Fruit fly (Drosophila melanogaster) whole organism, embryonic: ENCODE data around the gene Upf2.

Experiments
- B-H2 ChIP-seq: fragments of 200-800 bp; sonication (Bioruptor generic); optimal IDR thresholded peaks from 2 replicates; lab custom pipeline; 2018; ENCODE audit warnings: missing biosample characterization, mild to moderate bottlenecking, missing genetic modification characterization
- Bgb ChIP-seq: fragments of 200-800 bp; sonication (Bioruptor generic); IDR thresholded peaks from 2 replicates; pipeline ENCODE4 v1.3.6; 2022; ENCODE audit warnings: missing biosample characterization, missing genetic modification characterization; ENCODE audit not compliant: partially characterized antibody
- Bteb2 ChIP-seq: fragments of 200-800 bp; sonication (Bioruptor generic); optimal IDR thresholded peaks from 2 replicates; lab custom pipeline; 2016; ENCODE audit warnings: missing biosample characterization, missing genetic modification characterization
- CG10565 ChIP-seq: fragments of 200-800 bp; sonication (Bioruptor generic); optimal IDR thresholded peaks from 3 replicates; lab custom pipeline; 2016; ENCODE audit warnings: missing biosample characterization, mild to moderate bottlenecking, missing genetic modification characterization
- CG10959 ChIP-seq: fragments of 200-800 bp; sonication (Bioruptor generic); IDR thresholded peaks from 2 replicates; pipeline ENCODE4 v1.3.6; 2022; ENCODE audit warnings: missing biosample characterization, missing genetic modification characterization
- CG12299 ChIP-seq: fragments of 200-800 bp; sonication (Bioruptor generic); optimal IDR thresholded peaks from 2 replicates; lab custom pipeline; 2018; ENCODE audit warnings: missing biosample characterization, mild to moderate bottlenecking, missing genetic modification characterization
- CG14710 ChIP-seq: fragments of 200-800 bp; sonication (Bioruptor generic); optimal IDR thresholded peaks from 3 replicates; lab custom pipeline; 2019; ENCODE audit warnings: missing biosample characterization, mild to moderate bottlenecking, missing genetic modification characterization, moderate library complexity
- CG16813 ChIP-seq: fragments of 200-800 bp; sonication (Bioruptor generic); IDR thresholded peaks from 3 replicates; pipeline ENCODE4 v1.3.6; 2022; ENCODE audit warnings: missing biosample characterization, missing genetic modification characterization; ENCODE audit not compliant: partially characterized antibody
- CG17802 ChIP-seq: fragments of 200-800 bp; sonication (Bioruptor generic); optimal IDR thresholded peaks from 2 replicates; lab custom pipeline; 2018; ENCODE audit warnings: missing biosample characterization, mild to moderate bottlenecking, missing genetic modification characterization, moderate library complexity
- CG17829 ChIP-seq: fragments of 200-800 bp; optimal IDR thresholded peaks from 2 replicates; lab custom pipeline; 2019; ENCODE audit warnings: missing biosample characterization, mild to moderate bottlenecking, missing genetic modification characterization, moderate library complexity
- CG18011 ChIP-seq: fragments of 200-800 bp; sonication (Bioruptor generic); optimal IDR thresholded peaks from 2 replicates; lab custom pipeline; 2017; ENCODE audit warnings: missing biosample characterization, missing genetic modification characterization, mild to moderate bottlenecking, moderate library complexity, missing genotype
- CG1832 ChIP-seq: fragments of 200-800 bp; sonication (Bioruptor generic); optimal IDR thresholded peaks from 2 replicates; lab custom pipeline; 2017; ENCODE audit warnings: missing biosample characterization, mild to moderate bottlenecking, missing genetic modification characterization, inconsistent platforms
- CG4282 ChIP-seq: fragments of 200-800 bp; sonication (Bioruptor generic); optimal IDR thresholded peaks from 2 replicates; lab custom pipeline; 2016; ENCODE audit warnings: missing biosample characterization, missing genetic modification characterization
- CG4328 ChIP-seq: fragments of 200-800 bp; sonication (Bioruptor generic); optimal IDR thresholded peaks from 3 replicates; lab custom pipeline; 2017; ENCODE audit warnings: missing biosample characterization, missing genetic modification reagents, missing genetic modification characterization
- CG4360 ChIP-seq: fragments of 200-800 bp; sonication (Bioruptor generic); IDR thresholded peaks from 2 replicates; pipeline ENCODE4 v1.3.6; 2022; ENCODE audit warnings: missing biosample characterization, missing genetic modification characterization
- CG4404 ChIP-seq: fragments of 200-800 bp; sonication (Bioruptor generic); IDR thresholded peaks from 2 replicates; pipeline ENCODE4 v1.3.6; 2022; ENCODE audit warnings: missing biosample characterization, missing genetic modification characterization
- CG4707 ChIP-seq: fragments of 200-800 bp; sonication (Bioruptor generic); optimal IDR thresholded peaks from 2 replicates; lab custom pipeline; 2018; ENCODE audit warnings: missing biosample characterization, mild to moderate bottlenecking, missing genetic modification characterization, moderate library complexity
- CG7556 ChIP-seq: fragments of 200-800 bp; sonication (Bioruptor generic); optimal IDR thresholded peaks from 2 replicates; lab custom pipeline; 2017; ENCODE audit warnings: missing biosample characterization, mild to moderate bottlenecking, missing genetic modification characterization
- CG8388 ChIP-seq: fragments of 200-800 bp; sonication (Bioruptor generic); optimal IDR thresholded peaks from 2 replicates; lab custom pipeline; 2019; ENCODE audit warnings: missing biosample characterization, mild to moderate bottlenecking, missing genetic modification characterization, moderate library complexity
- CTCF ChIP-seq: fragments of 200-800 bp; sonication (Bioruptor generic); optimal IDR thresholded peaks from 2 replicates; lab custom pipeline; 2017; ENCODE audit warnings: missing biosample characterization, mild to moderate bottlenecking, missing genetic modification characterization, moderate library complexity
- E2f1 ChIP-seq: fragments of 200-800 bp; sonication (Bioruptor generic); IDR thresholded peaks from 2 replicates; pipeline ENCODE4 v1.3.6; 2022; ENCODE audit warnings: missing biosample characterization, missing genetic modification characterization
- Eip74EF ChIP-seq, 2 experiments: fragments of 200-800 bp in 1 of 2; fragments of >200 bp in 1 of 2; sonication (Bioruptor generic) in 1 of 2; optimal IDR thresholded peaks; 2 replicates each; lab custom pipeline; 2017 to 2019; ENCODE audit warnings: missing biosample characterization in 2 of 2, missing genetic modification characterization in 2 of 2, mild to moderate bottlenecking in 1 of 2, moderate library complexity in 1 of 2
- Elba2 ChIP-seq: fragments of 200-800 bp; sonication (Bioruptor generic); optimal IDR thresholded peaks from 3 replicates; lab custom pipeline; 2016; ENCODE audit warnings: missing biosample characterization, missing genetic modification characterization
- GATAe ChIP-seq: fragments of 200-800 bp; sonication (Bioruptor generic); conservative IDR thresholded peaks from 2 replicates; pipeline ENCODE4 v1.3.6; 2022; ENCODE audit warnings: missing biosample characterization, missing genetic modification characterization
- HLHmδ ChIP-seq: fragments of 200-800 bp; sonication (Bioruptor generic); optimal IDR thresholded peaks from 2 replicates; lab custom pipeline; 2018; ENCODE audit warnings: missing biosample characterization, mild to moderate bottlenecking, missing genetic modification characterization, moderate library complexity
- HmgZ ChIP-seq: fragments of 200-800 bp; sonication (Bioruptor generic); optimal IDR thresholded peaks from 2 replicates; lab custom pipeline; 2018; ENCODE audit warnings: missing biosample characterization, mild to moderate bottlenecking, missing genetic modification characterization
- Lhr ChIP-seq: fragments of 200-800 bp; sonication (Bioruptor generic); optimal IDR thresholded peaks from 3 replicates; lab custom pipeline; 2017; ENCODE audit warnings: mild to moderate bottlenecking, missing biosample characterization, missing genetic modification reagents, missing genetic modification characterization
- Pdp1 ChIP-seq, 2 experiments: fragments of 200-800 bp; sonication (Bioruptor generic); optimal IDR thresholded peaks; 3 replicates each; lab custom pipeline; 2016; ENCODE audit warnings: missing biosample characterization in 2 of 2, missing genetic modification characterization in 2 of 2, mild to moderate bottlenecking in 1 of 2, moderate library complexity in 1 of 2
- Ptx1 ChIP-seq: fragments of 200-800 bp; sonication (Bioruptor generic); IDR thresholded peaks from 2 replicates; pipeline ENCODE4 v1.3.6; 2022; ENCODE audit warnings: missing biosample characterization, missing genetic modification characterization
- Taf1 ChIP-seq: fragments of 200-800 bp; sonication (Bioruptor generic); IDR thresholded peaks from 2 replicates; pipeline ENCODE4 v1.3.6; 2022; ENCODE audit warnings: missing biosample characterization, missing genetic modification characterization
- ap ChIP-seq: fragments of 200-800 bp; sonication (Bioruptor generic); IDR thresholded peaks from 2 replicates; pipeline ENCODE4 v1.3.6; 2022; ENCODE audit warnings: missing biosample characterization, missing genetic modification characterization
- btn ChIP-seq: fragments of 200-800 bp; sonication (Bioruptor generic); optimal IDR thresholded peaks from 2 replicates; lab custom pipeline; 2016; ENCODE audit warnings: missing biosample characterization, missing genetic modification characterization
- cas ChIP-seq: fragments of 200-800 bp; sonication (Bioruptor generic); IDR thresholded peaks from 2 replicates; pipeline ENCODE4 v1.3.6; 2022; ENCODE audit warnings: missing biosample characterization, missing genetic modification characterization
- chm ChIP-seq: fragments of 200-800 bp; sonication (Bioruptor generic); IDR thresholded peaks from 2 replicates; pipeline ENCODE4 v1.3.6; 2022; ENCODE audit warnings: missing biosample characterization, missing genetic modification characterization
- croc ChIP-seq: fragments of 200-800 bp; sonication (Bioruptor generic); conservative IDR thresholded peaks from 3 replicates; pipeline ENCODE4 v1.3.6; 2022; ENCODE audit warnings: missing biosample characterization, missing genetic modification characterization
- crp ChIP-seq, 2 experiments: fragments of 200-800 bp; sonication (Bioruptor generic); optimal IDR thresholded peaks; 2 replicates in 1 of 2; 3 replicates in 1 of 2; lab custom pipeline; 2017; ENCODE audit warnings: missing biosample characterization in 2 of 2, missing genetic modification characterization in 2 of 2, mild to moderate bottlenecking in 1 of 2, moderate library complexity in 1 of 2
- dan ChIP-seq: fragments of 200-800 bp; sonication (Bioruptor generic); IDR thresholded peaks from 2 replicates; pipeline ENCODE4 v1.3.6; 2022; ENCODE audit warnings: missing biosample characterization, missing genetic modification characterization
- dysf ChIP-seq: fragments of 200-800 bp; sonication (Bioruptor generic); IDR thresholded peaks from 3 replicates; pipeline ENCODE4 v1.3.6; 2022; ENCODE audit warnings: missing biosample characterization, missing genetic modification characterization
- emc ChIP-seq: fragments of 200-800 bp; sonication (Bioruptor generic); optimal IDR thresholded peaks from 2 replicates; lab custom pipeline; 2016; ENCODE audit warnings: missing biosample characterization, missing genetic modification characterization
- eyg ChIP-seq: fragments of 200-800 bp; sonication (Bioruptor generic); optimal IDR thresholded peaks from 3 replicates; lab custom pipeline; 2016; ENCODE audit warnings: missing biosample characterization, missing genetic modification characterization
- her ChIP-seq: fragments of 200-800 bp; sonication (Bioruptor generic); optimal IDR thresholded peaks from 2 replicates; lab custom pipeline; 2016; ENCODE audit warnings: missing biosample characterization, missing genetic modification characterization
- luna ChIP-seq: fragments of 200-800 bp; sonication (Bioruptor generic); optimal IDR thresholded peaks from 2 replicates; lab custom pipeline; 2016; ENCODE audit warnings: missing biosample characterization, missing genetic modification characterization
- pan ChIP-seq, 4 experiments: fragments of >200 bp in 3 of 4; fragments of 200-800 bp in 1 of 4; sonication (Bioruptor generic) in 1 of 4; optimal IDR thresholded peaks in 3 of 4; IDR thresholded peaks in 1 of 4; 2 replicates each; pipeline versions ENCODE4 v1.3.6 to Lab custom; 2017 to 2022; ENCODE audit warnings: missing biosample characterization in 2 of 4, missing genetic modification characterization in 2 of 4, mixed read lengths in 1 of 4
- phol ChIP-seq: fragments of 200-800 bp; sonication (Bioruptor generic); optimal IDR thresholded peaks from 3 replicates; lab custom pipeline; 2018; ENCODE audit warnings: missing biosample characterization, mild to moderate bottlenecking, missing genetic modification characterization, moderate library complexity
- psq ChIP-seq: fragments of 200-800 bp; sonication (Bioruptor generic); optimal IDR thresholded peaks from 2 replicates; lab custom pipeline; 2017; ENCODE audit warnings: missing biosample characterization, missing genetic modification characterization
- pum ChIP-seq: fragments of 200-800 bp; sonication (Bioruptor generic); optimal IDR thresholded peaks from 2 replicates; lab custom pipeline; 2016; ENCODE audit warnings: missing biosample characterization, missing genetic modification characterization
- pzg ChIP-seq: fragments of 200-800 bp; sonication (Bioruptor generic); optimal IDR thresholded peaks from 3 replicates; lab custom pipeline; 2018; ENCODE audit warnings: missing biosample characterization, mild to moderate bottlenecking, missing genetic modification characterization, moderate library complexity
- ro ChIP-seq: fragments of 200-800 bp; sonication (Bioruptor generic); IDR thresholded peaks from 2 replicates; pipeline ENCODE4 v1.3.6; 2022; ENCODE audit warnings: missing biosample characterization, missing genetic modification characterization
- tup ChIP-seq: fragments of 200-800 bp; sonication (Bioruptor generic); optimal IDR thresholded peaks from 2 replicates; lab custom pipeline; 2016; ENCODE audit warnings: missing biosample characterization, mild to moderate bottlenecking, missing genetic modification characterization, moderate library complexity
- vfl ChIP-seq: fragments of 200-800 bp; sonication (Bioruptor generic); optimal IDR thresholded peaks from 2 replicates; lab custom pipeline; 2016; ENCODE audit warnings: missing biosample characterization, missing genetic modification characterization

The Upf2 gene

DNA sequence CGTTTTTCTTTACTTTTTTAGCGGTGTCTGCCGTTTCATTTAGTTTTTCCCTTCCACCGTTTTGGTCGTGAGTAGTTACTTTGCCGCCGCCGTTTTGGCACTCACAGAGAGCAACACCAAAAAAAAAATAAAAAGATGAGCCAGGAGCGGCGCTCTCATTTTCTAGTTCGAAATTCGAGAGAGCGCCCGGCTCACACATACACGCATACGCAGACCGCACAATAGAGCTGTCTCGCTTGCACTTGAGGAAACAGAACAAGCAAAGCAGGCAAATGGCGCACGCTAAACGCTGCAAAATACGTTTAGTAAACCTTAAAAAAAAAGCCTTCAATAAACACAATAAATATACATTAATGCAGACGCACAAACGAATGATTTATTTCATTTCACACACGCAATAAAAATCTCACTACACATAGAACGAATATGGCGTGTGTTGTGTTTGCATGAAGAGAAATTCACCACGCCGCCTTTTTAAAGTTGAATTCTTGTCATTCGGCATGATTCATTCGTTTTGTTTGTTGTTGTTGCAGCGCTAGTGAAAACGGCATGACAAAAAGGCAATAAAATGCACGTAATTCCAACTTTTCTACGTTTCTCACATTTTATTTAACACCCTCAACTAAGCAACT lies 18.6 kb downstream of the Upf2 start (continued):
- TF ChIP-seq CG16813 (GFP tag; lab: Robert Waterston, UW) (no peak), CG7556 (GFP tag; lab: Kevin White, UChicago) (no peak), B-H2 (peak; percentile 14), CG10565 (GFP tag; lab: Kevin White, UChicago) (no peak), Eip74EF (GFP tag; optimal IDR thresholded peaks at IDR 0.05; lab: Kevin White, UChicago) (no peak), CG4360 (GFP tag; lab: Robert Waterston, UW) (peak; percentile 63), crp (GFP tag; optimal IDR thresholded peaks at IDR 0.05; lab: Kevin White, UChicago) (no peak), CG14710 (tag; lab: Kevin White, UChicago) (no peak), Bgb (GFP tag; lab: Robert Waterston, UW) (no peak), CG8388 (no peak), CG17802 (tag; lab: Kevin White, UChicago) (no peak), her (GFP tag; lab: Kevin White, UChicago) (no peak), Elba2 (GFP tag; lab: Kevin White, UChicago) (no peak), Bteb2 (GFP tag; lab: Kevin White, UChicago) (no peak), CG18011 (GFP tag; lab: Kevin White, UChicago) (no peak), emc (GFP tag; lab: Kevin White, UChicago) (no peak), cas (GFP tag; lab: Robert Waterston, UW) (no peak), pan (optimal IDR thresholded peaks at IDR 0.05; lab: Kevin White, UChicago) (no peak), pan (GFP tag; optimal IDR thresholded peaks at IDR 0.05 in 1 of 2, IDR thresholded peaks at IDR 0.05 in 1 of 2) (no peak), psq (no peak), HmgZ (tag; lab: Kevin White, UChicago) (peak; percentile 11), ap (no peak), croc (no peak), ro (GFP tag; lab: Robert Waterston, UW) (no peak), E2f1 (GFP tag; lab: Robert Waterston, UW) (no peak), CG4707 (GFP tag; lab: Kevin White, UChicago) (no peak), pzg (GFP tag; lab: Kevin White, UChicago) (no peak), vfl (GFP tag; lab: Kevin White, UChicago) (no peak), Ptx1 (no peak), chm (0 out of 2 replicates have a peak, but pooled peaks have one; percentile 23), HLHmδ (GFP tag; lab: Kevin White, UChicago) (peak; percentile 42), CG17829 (no peak), tup (GFP tag; lab: Kevin White, UChicago) (no peak), CTCF (GFP tag; lab: Kevin White, UChicago) (no peak), dysf (GFP tag; lab: Robert Waterston, UW) (no peak), CG1832 (GFP tag; lab: Kevin White, UChicago) (peak; percentile 58), GATAe (GFP tag; lab: Robert Waterston, UW) (no peak), Lhr (no peak), CG12299 (no peak), btn (GFP tag; lab: Kevin White, UChicago) (no peak), CG4282 (GFP tag; lab: Kevin White, UChicago) (no peak), CG4404 (GFP tag; lab: Robert Waterston, UW) (no peak), Pdp1 (GFP tag; optimal IDR thresholded peaks at IDR 0.05; lab: Kevin White, UChicago) (no peak), CG10959 (GFP tag; lab: Robert Waterston, UW) (no peak), dan (GFP tag; lab: Robert Waterston, UW) (no peak), pum (GFP tag; lab: Kevin White, UChicago) (no peak), Taf1 (GFP tag; lab: Robert Waterston, UW) (no peak), phol (tag; lab: Kevin White, UChicago) (peak; percentile 68), luna (no peak), CG4328 (GFP tag; lab: Kevin White, UChicago) (no peak), eyg (GFP tag; lab: Kevin White, UChicago) (no peak)
